Worm (Caenorhabditis elegans): Measurements from ENCODE around the gene srd-16.

DNA sequence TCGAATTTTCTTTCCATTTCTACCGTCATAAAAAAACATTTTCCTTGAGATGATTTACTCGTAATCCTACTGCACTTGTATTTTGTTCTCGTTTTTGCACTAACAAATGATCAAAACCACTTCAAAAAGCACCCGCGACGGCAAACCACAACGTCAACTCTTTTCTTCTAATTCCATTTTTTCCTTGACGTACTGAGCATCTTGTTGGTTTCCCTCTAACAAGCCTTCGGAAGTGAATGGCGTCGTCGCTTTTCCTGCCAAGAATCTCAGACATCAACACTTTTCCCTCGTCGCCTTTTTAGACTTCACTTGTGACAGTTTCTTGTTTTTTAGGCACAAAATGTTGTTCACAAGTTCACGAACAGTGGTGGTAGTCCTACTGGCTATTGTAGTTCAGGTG lies 12.6 kb upstream of the srd-16 start, which contains the start of gene C04E6.13:
- TF ChIP-seq scrt-1 (GFP tag; IDR thresholded peaks at IDR 0.05) (no peak), ceh-36 (tag; optimal IDR thresholded peaks at IDR 0.05) (no peak), aly-1 (tag; optimal IDR thresholded peaks at IDR 0.05) (no peak), tbx-37 (GFP tag; conservative IDR thresholded peaks at IDR 0.05) (no peak), flt-1 (GFP tag; IDR thresholded peaks at IDR 0.05) (no peak), F13C5.2 (tag; optimal IDR thresholded peaks at IDR 0.05) (no peak), hmbx-1 (tag; optimal IDR thresholded peaks at IDR 0.05) (no peak), tra-4 (tag; optimal IDR thresholded peaks at IDR 0.05) (no peak), ama-1 (optimal IDR thresholded peaks at IDR 0.05) (no peak)

Measured in whole organism, early embryonic.